Worm (Caenorhabditis elegans) whole organism, young adult: ENCODE measurements around the gene F11A10.5.

ENCODE experiments used
- F10E7.11 ChIP-seq: sonication (generic microtip); optimal IDR thresholded peaks from 2 replicates; lab custom pipeline; 2017; ENCODE audit warnings: mild to moderate bottlenecking, missing genetic modification characterization, moderate library complexity, missing compliant biosample characterization
- T26A5.8 ChIP-seq: sonication (generic microtip); optimal IDR thresholded peaks from 2 replicates; lab custom pipeline; 2016; ENCODE audit warnings: missing genetic modification characterization, missing compliant biosample characterization
- hrde-1 ChIP-seq: sonication (generic microtip); optimal IDR thresholded peaks from 2 replicates; lab custom pipeline; 2016; ENCODE audit warnings: missing genetic modification characterization, mild to moderate bottlenecking, missing compliant biosample characterization, moderate library complexity, missing genotype, missing genetic modification reagents, borderline replicate concordance
- pha-4 ChIP-seq: fragments of 150-350 bp; sonication (generic microtip); optimal IDR thresholded peaks from 2 replicates; lab custom pipeline; 2014; ENCODE audit warnings: missing biosample characterization, missing genetic modification reagents, missing genetic modification characterization
- unc-130 ChIP-seq: sonication (generic microtip); optimal IDR thresholded peaks from 2 replicates; lab custom pipeline; 2016; ENCODE audit warnings: missing genetic modification reagents, missing genetic modification characterization, missing compliant biosample characterization
- xnd-1 ChIP-seq: sonication (generic microtip); optimal IDR thresholded peaks from 2 replicates; lab custom pipeline; 2016; ENCODE audit warnings: missing genotype, missing genetic modification reagents, missing genetic modification characterization, missing compliant biosample characterization

DNA sequence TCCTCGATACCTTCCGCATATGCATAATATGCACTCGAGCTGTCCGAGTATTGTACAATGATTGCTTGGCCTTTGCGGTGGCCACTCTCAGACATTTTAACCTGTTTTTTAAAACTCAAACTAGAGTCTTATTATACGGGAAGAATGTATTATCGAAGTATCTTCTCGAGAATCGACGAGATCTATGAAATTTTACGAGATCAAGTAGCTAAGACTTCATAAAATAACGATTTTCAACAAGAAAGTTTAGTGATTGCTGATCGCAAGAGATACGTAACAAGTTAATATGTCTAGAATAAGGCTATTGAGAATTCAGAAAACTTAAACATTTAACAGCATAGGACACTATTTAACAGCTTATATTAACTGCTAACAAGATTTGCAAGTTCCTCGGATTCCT is 49.3 kb downstream of the F11A10.5 start, which contains the start of gene B0001.5:
- TF ChIP-seq hrde-1 (no peak), unc-130 (GFP tag; lab: Kevin White, UChicago) (no peak), xnd-1 (no peak), F10E7.11 (tag; lab: Kevin White, UChicago) (no peak), pha-4 (tag; lab: Kevin White, UChicago) (no peak), T26A5.8 (no peak)
